Worm (Caenorhabditis elegans) whole organism, L1 larva: ENCODE measurements around the gene F53C3.1.

ENCODE experiments used
- C04F5.9 ChIP-seq: sonication (generic microtip); optimal IDR thresholded peaks from 2 replicates; lab custom pipeline; 2016; ENCODE audit warnings: missing genetic modification characterization, missing compliant biosample characterization
- C16A3.4 ChIP-seq: fragments of 150-350 bp; optimal IDR thresholded peaks from 2 replicates; lab custom pipeline; 2014; ENCODE audit warnings: missing biosample characterization, missing genetic modification characterization
- C34B4.2 ChIP-seq: sonication (generic microtip); optimal IDR thresholded peaks from 2 replicates; lab custom pipeline; 2017; ENCODE audit warnings: mild to moderate bottlenecking, missing genetic modification characterization, missing compliant biosample characterization
- F16B12.6 ChIP-seq: fragments of 150-350 bp; optimal IDR thresholded peaks from 2 replicates; lab custom pipeline; 2014; ENCODE audit warnings: missing biosample characterization, missing genetic modification characterization
- aha-1 ChIP-seq: fragments of 150-350 bp; optimal IDR thresholded peaks from 2 replicates; lab custom pipeline; 2014; ENCODE audit warnings: missing biosample characterization, missing genetic modification characterization
- aly-2 ChIP-seq: fragments of 150-350 bp; optimal IDR thresholded peaks from 2 replicates; lab custom pipeline; 2014; ENCODE audit warnings: missing biosample characterization, missing genetic modification characterization
- blmp-1 ChIP-seq: fragments of 150-350 bp; optimal IDR thresholded peaks from 2 replicates; lab custom pipeline; 2014; ENCODE audit warnings: missing biosample characterization, missing genetic modification characterization
- ceh-90 ChIP-seq: sonication (generic microtip); optimal IDR thresholded peaks from 2 replicates; lab custom pipeline; 2016; ENCODE audit warnings: missing genetic modification characterization, missing compliant biosample characterization
- ces-1 ChIP-seq: fragments of 150-350 bp; optimal IDR thresholded peaks from 2 replicates; lab custom pipeline; 2014; ENCODE audit warnings: missing biosample characterization, missing genetic modification reagents, missing genetic modification characterization
- dpl-1 ChIP-seq, 3 experiments: fragments of 150-350 bp in 2 of 3; sonication (generic microtip) in 1 of 3; optimal IDR thresholded peaks; 2 replicates each; lab custom pipeline; 2014 to 2017; ENCODE audit warnings: missing biosample characterization in 3 of 3, missing genetic modification characterization in 3 of 3, missing genetic modification reagents in 3 of 3
- efl-1 ChIP-seq, 4 experiments: fragments of 150-350 bp; optimal IDR thresholded peaks in 3 of 4; peaks in 1 of 4; 1 replicate in 1 of 4; 2 replicates in 3 of 4; lab custom pipeline; 2014; ENCODE audit warnings: missing biosample characterization in 2 of 4, missing genetic modification characterization in 2 of 4, missing genetic modification reagents in 2 of 4
- efl-3 ChIP-seq: fragments of 200-800 bp; sonication (Bioruptor generic); optimal IDR thresholded peaks from 2 replicates; lab custom pipeline; 2018; ENCODE audit warnings: mild to moderate bottlenecking, missing genetic modification characterization, missing compliant biosample characterization
- egl-13 ChIP-seq: sonication (generic microtip); optimal IDR thresholded peaks from 2 replicates; lab custom pipeline; 2016; ENCODE audit warnings: missing genotype, missing genetic modification reagents, missing genetic modification characterization, missing compliant biosample characterization
- elt-2 ChIP-seq: sonication (generic microtip); optimal IDR thresholded peaks from 2 replicates; lab custom pipeline; 2016; ENCODE audit warnings: missing genetic modification characterization, mild to moderate bottlenecking, inconsistent platforms, missing compliant biosample characterization, missing genetic modification reagents
- elt-3 ChIP-seq, 6 experiments: fragments of 150-350 bp in 1 of 6; sonication (generic microtip); optimal IDR thresholded peaks; 2 replicates each; lab custom pipeline; 2017 to 2018; ENCODE audit warnings: missing biosample characterization in 6 of 6, missing genetic modification characterization in 6 of 6, inconsistent platforms in 1 of 6
- fkh-10 ChIP-seq: sonication (generic microtip); optimal IDR thresholded peaks from 2 replicates; lab custom pipeline; 2017; ENCODE audit warnings: missing biosample characterization, missing genetic modification reagents, missing genetic modification characterization
- fkh-4 ChIP-seq: sonication (generic microtip); optimal IDR thresholded peaks from 2 replicates; lab custom pipeline; 2016; ENCODE audit warnings: missing compliant biosample characterization, missing genetic modification characterization, borderline replicate concordance
- hlh-4 ChIP-seq: sonication (generic microtip); optimal IDR thresholded peaks from 2 replicates; lab custom pipeline; 2016; ENCODE audit warnings: mild to moderate bottlenecking, missing genetic modification characterization, missing compliant biosample characterization
- hpl-2 ChIP-seq: fragments of 150-350 bp; optimal IDR thresholded peaks from 2 replicates; lab custom pipeline; 2014; ENCODE audit warnings: missing biosample characterization, missing genetic modification reagents, missing genetic modification characterization
- irx-1 ChIP-seq: sonication (generic microtip); optimal IDR thresholded peaks from 2 replicates; lab custom pipeline; 2016; ENCODE audit warnings: missing genetic modification characterization, missing compliant biosample characterization
- isw-1 ChIP-seq: fragments of 200-800 bp; sonication (Bioruptor generic); IDR thresholded peaks from 2 replicates; pipeline ENCODE4 v1.3.6; 2022; ENCODE audit warnings: missing genetic modification characterization, missing compliant biosample characterization
- jun-1 ChIP-seq: fragments of 150-350 bp; optimal IDR thresholded peaks from 2 replicates; lab custom pipeline; 2014; ENCODE audit warnings: missing biosample characterization, missing genetic modification reagents, missing genetic modification characterization
- lin-39 ChIP-seq: fragments of 150-350 bp; optimal IDR thresholded peaks from 2 replicates; lab custom pipeline; 2014; ENCODE audit warnings: missing biosample characterization, missing genetic modification reagents, missing genetic modification characterization
- lsy-2 ChIP-seq, 2 experiments: fragments of 150-350 bp; optimal IDR thresholded peaks; 2 replicates each; lab custom pipeline; 2014; ENCODE audit warnings: missing biosample characterization in 2 of 2, missing genetic modification characterization in 2 of 2
- mab-9 ChIP-seq: fragments of 200-800 bp; sonication (Bioruptor generic); IDR thresholded peaks from 2 replicates; pipeline ENCODE4 v1.3.6; 2022; ENCODE audit warnings: missing genetic modification reagents, missing genetic modification characterization, missing compliant biosample characterization
- mdl-1 ChIP-seq, 2 experiments: fragments of 150-350 bp; optimal IDR thresholded peaks; 2 replicates each; lab custom pipeline; 2014 to 2017; ENCODE audit warnings: missing biosample characterization in 2 of 2, missing genetic modification characterization in 2 of 2, inconsistent platforms in 1 of 2
- mef-2 ChIP-seq: fragments of 150-350 bp; optimal IDR thresholded peaks from 2 replicates; lab custom pipeline; 2014; ENCODE audit warnings: missing biosample characterization, missing genetic modification characterization
- mep-1 ChIP-seq: fragments of 150-350 bp; optimal IDR thresholded peaks from 2 replicates; lab custom pipeline; 2014; ENCODE audit warnings: missing biosample characterization, missing genetic modification characterization
- nhr-11 ChIP-seq: fragments of 150-350 bp; optimal IDR thresholded peaks from 2 replicates; lab custom pipeline; 2014; ENCODE audit warnings: missing biosample characterization, missing genetic modification characterization
- nhr-12 ChIP-seq: sonication (generic microtip); optimal IDR thresholded peaks from 2 replicates; lab custom pipeline; 2017; ENCODE audit warnings: missing biosample characterization, missing genetic modification characterization
- nhr-20 ChIP-seq: sonication (generic microtip); optimal IDR thresholded peaks from 2 replicates; lab custom pipeline; 2016; ENCODE audit warnings: mild to moderate bottlenecking, missing genetic modification characterization, missing compliant biosample characterization
- nhr-237 ChIP-seq: fragments of 150-350 bp; optimal IDR thresholded peaks from 2 replicates; lab custom pipeline; 2014; ENCODE audit warnings: missing biosample characterization, missing genetic modification characterization
- nhr-28 ChIP-seq: fragments of 150-350 bp; optimal IDR thresholded peaks from 2 replicates; lab custom pipeline; 2014; ENCODE audit warnings: missing biosample characterization, missing genetic modification characterization
- nhr-47 ChIP-seq: sonication (generic microtip); optimal IDR thresholded peaks from 2 replicates; lab custom pipeline; 2016; ENCODE audit warnings: mild to moderate bottlenecking, missing genetic modification characterization, moderate library complexity, missing compliant biosample characterization
- nhr-71 ChIP-seq: sonication (generic microtip); optimal IDR thresholded peaks from 2 replicates; lab custom pipeline; 2016; ENCODE audit warnings: mild to moderate bottlenecking, missing genetic modification characterization, moderate library complexity, missing compliant biosample characterization
- nhr-76 ChIP-seq: sonication (generic microtip); optimal IDR thresholded peaks from 2 replicates; lab custom pipeline; 2017; ENCODE audit warnings: missing biosample characterization, missing genetic modification characterization
- nhr-77 ChIP-seq: fragments of 150-350 bp; optimal IDR thresholded peaks from 2 replicates; lab custom pipeline; 2014; ENCODE audit warnings: missing biosample characterization, missing genetic modification characterization
- nhr-84 ChIP-seq: sonication (generic microtip); optimal IDR thresholded peaks from 2 replicates; lab custom pipeline; 2017; ENCODE audit warnings: missing biosample characterization, missing genetic modification characterization
- nhr-85 ChIP-seq: sonication (generic microtip); peaks from one replicate; lab custom pipeline; 2016; ENCODE audit warnings: missing genetic modification characterization, inconsistent platforms, missing compliant biosample characterization
- nhr-90 ChIP-seq: sonication (generic microtip); optimal IDR thresholded peaks from 2 replicates; lab custom pipeline; 2016; ENCODE audit warnings: mild to moderate bottlenecking, missing genetic modification characterization, missing compliant biosample characterization; ENCODE audit not compliant: poor library complexity
- pag-3 ChIP-seq: sonication (generic microtip); optimal IDR thresholded peaks from 2 replicates; lab custom pipeline; 2017; ENCODE audit warnings: missing genetic modification characterization, mild to moderate bottlenecking, missing compliant biosample characterization, antibody characterized with exemption, borderline replicate concordance; ENCODE audit not compliant: insufficient read depth
- pax-3 ChIP-seq: fragments of 200-800 bp; sonication (Bioruptor generic); optimal IDR thresholded peaks from 2 replicates; lab custom pipeline; 2018; ENCODE audit warnings: mild to moderate bottlenecking, missing genetic modification characterization, moderate library complexity, missing compliant biosample characterization
- pqm-1 ChIP-seq: sonication (generic microtip); optimal IDR thresholded peaks from 3 replicates; lab custom pipeline; 2017; ENCODE audit warnings: missing biosample characterization, missing genetic modification characterization
- rnt-1 ChIP-seq: sonication (generic microtip); optimal IDR thresholded peaks from 2 replicates; lab custom pipeline; 2016; ENCODE audit warnings: mild to moderate bottlenecking, missing genetic modification characterization, moderate library complexity, missing compliant biosample characterization
- snu-23 ChIP-seq: sonication (generic microtip); optimal IDR thresholded peaks from 2 replicates; lab custom pipeline; 2016; ENCODE audit warnings: missing genetic modification characterization, missing compliant biosample characterization
- sptf-1 ChIP-seq: fragments of 150-350 bp; optimal IDR thresholded peaks from 2 replicates; lab custom pipeline; 2014; ENCODE audit warnings: missing biosample characterization, missing genetic modification characterization
- tbx-2 ChIP-seq: sonication (generic microtip); optimal IDR thresholded peaks from 2 replicates; lab custom pipeline; 2016; ENCODE audit warnings: missing genetic modification characterization, missing compliant biosample characterization
- tlp-1 ChIP-seq: fragments of 150-350 bp; optimal IDR thresholded peaks from 2 replicates; lab custom pipeline; 2014; ENCODE audit warnings: missing biosample characterization, missing genetic modification characterization
- unc-62 ChIP-seq: fragments of 150-350 bp; optimal IDR thresholded peaks from 2 replicates; lab custom pipeline; 2014; ENCODE audit warnings: missing biosample characterization, missing genetic modification reagents, missing genetic modification characterization
- unc-86 ChIP-seq: sonication (generic microtip); optimal IDR thresholded peaks from 2 replicates; lab custom pipeline; 2016; ENCODE audit warnings: missing genetic modification characterization, missing compliant biosample characterization
- unc-98 ChIP-seq: fragments of 200-800 bp; sonication (Bioruptor generic); IDR thresholded peaks from 2 replicates; pipeline ENCODE4 v1.3.6; 2022; ENCODE audit warnings: missing genetic modification characterization, missing compliant biosample characterization
- xbp-1 ChIP-seq: sonication (generic microtip); optimal IDR thresholded peaks from 2 replicates; lab custom pipeline; 2016; ENCODE audit warnings: missing genetic modification characterization, missing compliant biosample characterization
- zip-4 ChIP-seq: fragments of 200-800 bp; sonication (Bioruptor generic); optimal IDR thresholded peaks from 2 replicates; lab custom pipeline; 2018; ENCODE audit warnings: mild to moderate bottlenecking, missing genetic modification characterization, moderate library complexity, missing compliant biosample characterization
- ztf-4 ChIP-seq: fragments of 150-350 bp; optimal IDR thresholded peaks from 2 replicates; lab custom pipeline; 2014; ENCODE audit warnings: missing biosample characterization, missing genetic modification characterization

Gene F53C3.1

DNA sequence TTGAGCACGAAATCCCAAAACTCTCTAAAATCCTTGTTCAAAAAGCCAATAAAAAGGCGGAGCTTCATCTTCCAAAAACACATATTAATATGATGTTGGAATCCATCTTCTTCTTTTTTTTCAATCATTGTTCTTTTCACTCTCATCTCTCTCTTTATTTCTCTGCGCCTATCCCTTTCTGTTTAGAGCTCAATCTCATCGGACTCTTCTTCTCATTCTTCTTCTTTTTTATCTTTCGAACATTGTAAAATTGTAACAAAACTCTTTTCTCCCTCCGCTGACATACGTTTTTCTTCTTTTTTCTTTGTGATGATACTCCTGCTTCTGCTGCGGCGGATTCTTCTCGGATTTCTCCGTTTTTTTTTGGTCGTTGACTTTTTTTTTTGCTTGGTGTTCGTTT is 44.9 kb downstream of the F53C3.1 start (continued):
- TF ChIP-seq dpl-1 (GFP tag; optimal IDR thresholded peaks at IDR 0.05; lab: Kevin White, UChicago) (no peak), pqm-1 (no peak), xbp-1 (no peak), unc-86 (tag; lab: Kevin White, UChicago) (no peak), ztf-4 (tag; lab: Kevin White, UChicago) (peak; percentile 2), tlp-1 (tag; lab: Kevin White, UChicago) (no peak), elt-3 (tag; optimal IDR thresholded peaks at IDR 0.05; lab: Kevin White, UChicago) (no peak), nhr-77 (tag; lab: Kevin White, UChicago) (no peak), snu-23 (GFP tag; lab: Kevin White, UChicago) (peak; percentile 20), hpl-2 (GFP tag; lab: Kevin White, UChicago) (no peak), lsy-2 (tag; optimal IDR thresholded peaks at IDR 0.05; lab: Kevin White, UChicago) (peak; percentile 37 to 43), irx-1 (tag; lab: Kevin White, UChicago) (peak; percentile 41), mep-1 (peak; percentile 42), nhr-47 (tag; lab: Kevin White, UChicago) (no peak), efl-1 (optimal IDR thresholded peaks at IDR 0.05; lab: Kevin White, UChicago) (no peak), efl-1 (GFP tag; optimal IDR thresholded peaks at IDR 0.05 in 1 of 2; lab: Kevin White, UChicago) (no peak), ceh-90 (tag; lab: Kevin White, UChicago) (no peak), ces-1 (GFP tag; lab: Kevin White, UChicago) (no peak), pax-3 (no peak), mef-2 (tag; lab: Kevin White, UChicago) (no peak), nhr-76 (tag; lab: Kevin White, UChicago) (no peak), unc-98 (GFP tag; lab: Robert Waterston, UW) (no peak), aly-2 (no peak), blmp-1 (tag; lab: Kevin White, UChicago) (no peak), tbx-2 (tag; lab: Kevin White, UChicago) (no peak), efl-3 (GFP tag; lab: Kevin White, UChicago) (no peak), rnt-1 (peak; percentile 34), elt-2 (tag; lab: Kevin White, UChicago) (no peak), nhr-28 (no peak), mab-9 (GFP tag; lab: Robert Waterston, UW) (no peak), lin-39 (tag; lab: Kevin White, UChicago) (no peak), hlh-4 (tag; lab: Kevin White, UChicago) (no peak), nhr-11 (tag; lab: Kevin White, UChicago) (no peak), aha-1 (tag; lab: Kevin White, UChicago) (no peak), unc-62 (GFP tag; lab: Kevin White, UChicago) (no peak), mdl-1 (tag; optimal IDR thresholded peaks at IDR 0.05; lab: Kevin White, UChicago) (no peak), fkh-10 (GFP tag; lab: Kevin White, UChicago) (no peak), nhr-85 (no peak), zip-4 (GFP tag; lab: Kevin White, UChicago) (no peak), nhr-71 (tag; lab: Kevin White, UChicago) (peak; percentile 46), isw-1 (GFP tag; lab: Robert Waterston, UW) (no peak), sptf-1 (tag; lab: Kevin White, UChicago) (no peak), nhr-12 (tag; lab: Kevin White, UChicago) (no peak), C16A3.4 (no peak), pag-3 (tag; lab: Kevin White, UChicago) (peak; percentile 30), nhr-84 (tag; lab: Kevin White, UChicago) (no peak), fkh-4 (tag; lab: Kevin White, UChicago) (no peak), nhr-20 (tag; lab: Kevin White, UChicago) (no peak), F16B12.6 (no peak), nhr-237 (tag; lab: Kevin White, UChicago) (no peak), nhr-90 (tag; lab: Kevin White, UChicago) (no peak), jun-1 (tag; lab: Kevin White, UChicago) (no peak), C34B4.2 (tag; lab: Kevin White, UChicago) (no peak), C04F5.9 (tag; lab: Kevin White, UChicago) (no peak), egl-13 (no peak)
